Fruit fly (Drosophila melanogaster) whole organism, pupa: ENCODE results near the gene CG34135.
A peak's percentile ranks its signal among the peaks of the same experiment; 100 is the strongest.

Experiments
- CG10348 ChIP-seq: fragments of 200-800 bp; sonication (Bioruptor generic); IDR thresholded peaks from 2 replicates; pipeline ENCODE4 v1.3.6; 2022; ENCODE audit warnings: missing biosample characterization, missing genetic modification characterization
- CG12605 ChIP-seq: fragments of 200-800 bp; sonication (Bioruptor generic); IDR thresholded peaks from 2 replicates; pipeline ENCODE4 v1.3.6; 2022; ENCODE audit warnings: missing biosample characterization, missing genetic modification characterization
- CG13204 ChIP-seq: fragments of 200-800 bp; sonication (Bioruptor generic); optimal IDR thresholded peaks from 2 replicates; lab custom pipeline; 2018; ENCODE audit warnings: missing biosample characterization, mild to moderate bottlenecking, missing genetic modification characterization, moderate library complexity
- CG14655 ChIP-seq: fragments of 200-800 bp; sonication (Bioruptor generic); optimal IDR thresholded peaks from 3 replicates; lab custom pipeline; 2017; ENCODE audit warnings: mild to moderate bottlenecking, missing biosample characterization, missing genetic modification reagents, missing genetic modification characterization
- CG15710 ChIP-seq: fragments of 200-800 bp; sonication (Bioruptor generic); optimal IDR thresholded peaks from 2 replicates; lab custom pipeline; 2018; ENCODE audit warnings: missing biosample characterization, mild to moderate bottlenecking, missing genetic modification characterization, moderate library complexity
- CG17806 ChIP-seq: fragments of 200-800 bp; sonication (Bioruptor generic); optimal IDR thresholded peaks from 2 replicates; lab custom pipeline; 2018; ENCODE audit warnings: missing biosample characterization, mild to moderate bottlenecking, missing genetic modification characterization, moderate library complexity
- CG32121 ChIP-seq: fragments of 200-800 bp; sonication (Bioruptor generic); IDR thresholded peaks from 2 replicates; pipeline ENCODE4 v1.3.6; 2022; ENCODE audit warnings: missing biosample characterization, missing genetic modification characterization
- CG34367 ChIP-seq: fragments of 200-800 bp; sonication (Bioruptor generic); optimal IDR thresholded peaks from 2 replicates; lab custom pipeline; 2018; ENCODE audit warnings: missing biosample characterization, mild to moderate bottlenecking, missing genetic modification characterization
- CG4496 ChIP-seq: fragments of 200-800 bp; sonication (Bioruptor generic); IDR thresholded peaks from 3 replicates; pipeline ENCODE4 v1.3.6; 2022; ENCODE audit warnings: missing biosample characterization, missing genetic modification characterization
- CG8159 ChIP-seq: fragments of 200-800 bp; sonication (Bioruptor generic); optimal IDR thresholded peaks from 3 replicates; lab custom pipeline; 2018; ENCODE audit warnings: missing biosample characterization, mild to moderate bottlenecking, missing genetic modification characterization, moderate library complexity
- CG8301 ChIP-seq: fragments of 200-800 bp; sonication (Bioruptor generic); optimal IDR thresholded peaks from 2 replicates; lab custom pipeline; 2018; ENCODE audit warnings: missing biosample characterization, mild to moderate bottlenecking, missing genetic modification characterization
- CG9948 ChIP-seq: fragments of 200-800 bp; sonication (Bioruptor generic); optimal IDR thresholded peaks from 2 replicates; lab custom pipeline; 2018; ENCODE audit warnings: missing biosample characterization, mild to moderate bottlenecking, missing genetic modification characterization, moderate library complexity
- D1 ChIP-seq: fragments of 200-800 bp; sonication (Bioruptor generic); optimal IDR thresholded peaks from 2 replicates; lab custom pipeline; 2018; ENCODE audit warnings: missing biosample characterization, mild to moderate bottlenecking, missing genetic modification characterization, moderate library complexity
- EcR ChIP-seq: fragments of 200-800 bp; sonication (Bioruptor generic); optimal IDR thresholded peaks from 3 replicates; lab custom pipeline; 2019; ENCODE audit warnings: missing biosample characterization, missing genetic modification characterization, mild to moderate bottlenecking, moderate library complexity, missing genetic modification reagents
- Ets98B ChIP-seq: fragments of 200-800 bp; sonication (Bioruptor generic); IDR thresholded peaks from 2 replicates; pipeline ENCODE4 v1.3.6; 2022; ENCODE audit warnings: missing biosample characterization, missing genetic modification characterization
- Pif1A ChIP-seq: fragments of 200-800 bp; sonication (Bioruptor generic); optimal IDR thresholded peaks from 3 replicates; lab custom pipeline; 2016; ENCODE audit warnings: missing biosample characterization, missing genetic modification characterization
- Pif1B ChIP-seq: fragments of 200-800 bp; sonication (Bioruptor generic); optimal IDR thresholded peaks from 3 replicates; lab custom pipeline; 2016; ENCODE audit warnings: missing biosample characterization, missing genetic modification characterization
- Snoo ChIP-seq: fragments of 200-800 bp; sonication (Bioruptor generic); optimal IDR thresholded peaks from 3 replicates; lab custom pipeline; 2017; ENCODE audit warnings: missing biosample characterization, mild to moderate bottlenecking, missing genetic modification characterization, inconsistent platforms
- fd96Ca ChIP-seq: fragments of 200-800 bp; sonication (Bioruptor generic); IDR thresholded peaks from 3 replicates; pipeline ENCODE4 v1.3.6; 2022; ENCODE audit warnings: missing biosample characterization, missing genetic modification characterization
- gl ChIP-seq: fragments of 200-800 bp; sonication (Bioruptor generic); optimal IDR thresholded peaks from 2 replicates; lab custom pipeline; 2018; ENCODE audit warnings: missing biosample characterization, mild to moderate bottlenecking, missing genetic modification characterization
- rn ChIP-seq: fragments of 200-800 bp; sonication (Bioruptor generic); IDR thresholded peaks from 2 replicates; pipeline ENCODE4 v1.3.6; 2022; ENCODE audit warnings: missing biosample characterization, missing genetic modification characterization

CG34135 gene

DNA sequence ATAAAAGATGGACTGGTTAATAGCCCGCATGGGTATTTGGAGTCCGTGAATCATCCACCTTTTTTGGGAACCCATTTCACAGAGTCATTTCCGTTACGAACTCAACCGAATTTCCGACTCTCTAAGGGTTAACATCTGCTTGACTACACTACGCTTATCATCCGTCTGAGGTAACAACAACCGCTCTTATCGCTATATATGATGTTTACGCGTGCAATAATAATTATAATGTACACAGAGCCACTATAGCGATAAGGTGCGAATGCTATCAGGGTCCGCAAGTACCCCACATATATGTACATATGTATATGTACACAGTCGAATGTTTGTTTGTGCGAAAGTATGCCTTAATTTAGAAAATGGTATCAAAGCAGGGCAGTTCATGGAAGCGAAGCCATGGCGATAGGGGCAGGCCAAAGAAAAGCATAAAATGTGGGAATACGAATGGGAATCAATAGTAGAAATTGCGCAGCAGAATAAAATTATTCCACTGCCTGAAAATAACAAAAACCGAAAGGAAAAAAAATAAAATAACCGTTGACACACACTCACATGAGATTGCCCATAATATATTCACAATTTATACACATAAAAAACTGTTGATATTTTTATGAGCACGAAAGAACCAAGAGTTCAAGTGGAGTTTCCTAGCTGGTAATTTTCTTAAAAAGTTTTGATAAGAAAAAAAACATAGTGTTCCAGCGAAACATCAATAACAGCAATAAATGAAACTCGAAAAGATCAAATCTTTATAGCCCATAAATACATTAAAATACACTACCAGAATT lies 42.6 kb upstream of the CG34135 start:
- TF ChIP-seq gl (tag; lab: Kevin White, UChicago) (peak; percentile 23), CG13204 (peak; percentile 28), Snoo (tag; lab: Kevin White, UChicago) (no peak), CG15710 (tag; lab: Kevin White, UChicago) (peak; percentile 41), CG4496 (GFP tag; lab: Robert Waterston, UW) (peak; percentile 20), rn (GFP tag; lab: Robert Waterston, UW) (peak; percentile 39; the same call in 1 of the 2 replicates), fd96Ca (GFP tag; lab: Robert Waterston, UW) (0 out of 3 replicates have a peak, but pooled peaks have one; percentile 26), CG10348 (GFP tag; lab: Robert Waterston, UW) (no peak), Ets98B (peak; percentile 54), CG9948 (tag; lab: Kevin White, UChicago) (peak; percentile 87), CG8159 (tag; lab: Kevin White, UChicago) (peak; percentile 32), CG12605 (peak; percentile 36; the same call in 1 of the 2 replicates), D1 (tag; lab: Kevin White, UChicago) (peak; percentile 85), CG8301 (no peak), CG14655 (GFP tag; lab: Kevin White, UChicago) (peak; percentile 85), CG17806 (tag; lab: Kevin White, UChicago) (peak; percentile 85), EcR (GFP tag; lab: Kevin White, UChicago) (peak; percentile 15), Pif1B (GFP tag; lab: Kevin White, UChicago) (peak; percentile 15), CG34367 (peak; percentile 7), Pif1A (GFP tag; lab: Kevin White, UChicago) (peak; percentile 72), CG32121 (GFP tag; lab: Robert Waterston, UW) (peak; percentile 46)

DNA sequence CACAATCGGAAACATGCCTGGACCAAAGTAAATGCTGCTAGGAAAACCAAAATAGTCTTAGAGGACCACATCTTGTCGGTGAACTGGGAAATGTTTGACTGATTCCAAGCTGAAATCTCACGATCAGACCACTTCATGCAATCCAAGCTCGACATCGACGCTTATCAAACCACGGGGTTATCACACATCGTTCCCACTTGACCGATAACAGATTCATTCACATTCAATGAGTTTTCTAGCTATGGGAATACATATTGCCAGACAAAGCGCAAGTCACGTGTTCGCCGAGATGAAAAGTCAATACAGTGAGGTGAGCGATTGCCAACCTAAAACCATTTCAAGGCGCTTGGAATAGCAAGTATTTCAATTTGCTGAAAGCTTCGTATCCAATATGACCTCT lies 41.7 kb upstream of the CG34135 start:
- TF ChIP-seq CG34367 (no peak), Snoo (tag; lab: Kevin White, UChicago) (no peak), CG8159 (tag; lab: Kevin White, UChicago) (no peak), EcR (GFP tag; lab: Kevin White, UChicago) (peak; percentile 79), CG17806 (tag; lab: Kevin White, UChicago) (no peak)

DNA sequence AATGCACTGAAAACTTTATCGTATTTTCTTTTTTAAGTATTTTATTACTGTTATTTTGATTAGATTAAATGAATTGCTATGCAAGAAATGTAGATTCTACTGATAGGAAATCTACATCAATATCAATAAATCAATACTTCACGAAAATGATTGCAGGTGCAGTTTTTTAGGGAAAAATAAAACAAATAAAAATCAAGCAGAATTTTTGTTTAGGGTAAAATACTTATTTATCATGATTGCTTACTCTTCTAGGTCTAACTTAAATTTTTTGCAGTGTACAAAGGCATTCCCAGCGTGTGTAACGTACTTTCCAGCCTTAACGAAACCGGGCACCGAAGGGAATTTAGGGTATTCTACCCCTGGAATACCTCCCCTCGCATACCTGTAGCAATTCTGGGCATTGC lies 40.5 kb upstream of the CG34135 start:
- TF ChIP-seq Ets98B (no peak), CG9948 (tag; lab: Kevin White, UChicago) (peak; percentile 68), CG8301 (peak; percentile 36), D1 (tag; lab: Kevin White, UChicago) (peak; percentile 40), CG14655 (GFP tag; lab: Kevin White, UChicago) (no peak), fd96Ca (GFP tag; lab: Robert Waterston, UW) (no peak), CG34367 (peak; percentile 62), CG15710 (tag; lab: Kevin White, UChicago) (peak; percentile 70), CG8159 (tag; lab: Kevin White, UChicago) (peak; percentile 82), CG17806 (tag; lab: Kevin White, UChicago) (peak; percentile 78), gl (tag; lab: Kevin White, UChicago) (peak; percentile 27), Snoo (tag; lab: Kevin White, UChicago) (peak; percentile 45), CG4496 (GFP tag; lab: Robert Waterston, UW) (peak; percentile 19; the same call in 1 of the 3 replicates)
- TF ChIP-seq, all 21 proteins: peak for 10

DNA sequence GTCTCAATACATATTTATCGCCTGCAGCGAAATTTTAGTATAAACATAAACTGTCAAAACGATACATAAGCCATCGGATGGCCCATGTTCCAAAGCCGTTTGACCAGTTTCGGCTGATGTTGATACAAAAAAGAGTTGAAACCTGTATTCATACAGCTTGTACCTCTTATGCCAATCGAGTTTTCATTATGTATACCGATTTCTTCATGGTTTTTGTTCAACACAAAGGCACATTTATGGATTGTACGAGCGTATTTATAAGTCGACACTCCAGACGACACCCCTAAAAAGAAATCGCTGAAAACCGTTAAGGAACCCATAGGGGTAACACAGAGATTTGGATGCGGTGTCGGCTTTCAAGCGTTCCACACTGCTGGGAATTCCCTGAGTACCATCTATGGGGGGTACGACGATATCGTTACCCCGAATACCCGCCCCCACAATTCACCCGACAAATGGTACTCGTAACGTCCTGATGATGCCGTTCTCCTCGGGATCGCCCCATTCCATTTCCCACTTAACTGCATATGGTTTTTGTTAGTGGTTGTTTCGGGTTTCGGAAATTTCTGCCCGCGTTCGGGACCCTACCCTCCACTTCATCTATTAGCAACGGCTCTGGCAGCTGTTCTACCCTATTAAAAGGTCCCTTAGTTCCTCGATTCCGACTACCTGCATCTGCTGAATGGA lies 40.0 kb upstream of the CG34135 start:
- TF ChIP-seq fd96Ca (GFP tag; lab: Robert Waterston, UW) (no peak), EcR (GFP tag; lab: Kevin White, UChicago) (peak; percentile 48)

DNA sequence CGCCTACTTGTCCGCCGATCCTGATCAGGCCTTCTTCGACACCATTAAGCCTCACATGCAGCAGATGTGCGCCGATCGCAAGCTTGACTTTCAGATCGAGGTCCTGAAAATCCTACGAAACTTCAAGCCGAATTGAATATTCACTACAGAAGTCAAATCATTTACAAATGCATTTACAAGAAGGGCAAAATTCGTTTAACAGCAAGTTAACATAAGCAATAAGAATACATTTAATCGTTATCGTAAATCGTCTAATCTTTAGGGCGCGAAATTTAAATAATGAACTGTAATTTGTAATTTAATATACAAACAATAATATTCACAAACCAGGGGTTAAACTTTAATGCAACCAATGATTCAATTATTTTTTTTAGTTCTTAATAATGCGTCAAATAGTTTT lies 39.1 kb upstream of the CG34135 start:
- TF ChIP-seq CG15710 (tag; lab: Kevin White, UChicago) (no peak), CG12605 (no peak), CG34367 (no peak), Ets98B (no peak), CG9948 (tag; lab: Kevin White, UChicago) (no peak), D1 (tag; lab: Kevin White, UChicago) (no peak)

DNA sequence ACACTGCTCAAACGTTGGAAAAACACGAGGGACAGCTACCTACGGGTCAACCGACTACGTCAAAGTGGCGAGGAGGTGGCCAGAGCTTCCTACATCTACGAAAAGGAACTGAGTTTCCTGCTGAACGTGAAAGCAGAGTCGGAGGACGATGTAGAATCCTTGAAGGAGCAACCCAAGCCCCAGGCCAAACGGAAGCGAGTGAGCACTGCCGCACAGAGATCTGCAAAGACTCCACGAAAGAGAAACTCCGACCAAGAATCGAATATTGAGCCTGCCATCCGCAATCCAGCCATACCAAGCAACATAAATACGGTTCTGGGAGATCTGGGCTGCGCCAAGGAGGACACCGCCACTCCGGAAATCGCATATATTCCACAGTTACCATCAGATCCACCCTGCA lies 38.6 kb upstream of the CG34135 start:
- TF ChIP-seq CG14655 (GFP tag; lab: Kevin White, UChicago) (no peak), CG15710 (tag; lab: Kevin White, UChicago) (no peak)
